Fruit fly (Drosophila melanogaster) whole organism, embryonic: Measurements from ENCODE around the gene ND-B14.5AL.

ENCODE experiments used
- ATbp ChIP-seq: fragments of 200-800 bp; sonication (Bioruptor generic); optimal IDR thresholded peaks from 2 replicates; lab custom pipeline; 2017; ENCODE audit warnings: missing biosample characterization, mild to moderate bottlenecking, missing genetic modification characterization, missing genetic modification reagents
- Adf1 ChIP-seq: fragments of 200-800 bp; sonication (Bioruptor generic); IDR thresholded peaks from 2 replicates; pipeline ENCODE4 v1.3.6; 2022; ENCODE audit warnings: missing biosample characterization, missing genetic modification characterization
- CG11696 ChIP-seq: fragments of 200-800 bp; sonication (Bioruptor generic); IDR thresholded peaks from 2 replicates; pipeline ENCODE4 v1.3.6; 2022; ENCODE audit warnings: missing biosample characterization, missing genetic modification characterization
- CG13775 ChIP-seq: fragments of 200-800 bp; sonication (Bioruptor generic); optimal IDR thresholded peaks from 3 replicates; lab custom pipeline; 2017; ENCODE audit warnings: missing biosample characterization, mild to moderate bottlenecking, missing genetic modification characterization
- CG14050 ChIP-seq: fragments of 200-800 bp; sonication (Bioruptor generic); IDR thresholded peaks from 3 replicates; pipeline ENCODE4 v1.3.6; 2022; ENCODE audit warnings: missing biosample characterization, missing genetic modification characterization
- CG18262 ChIP-seq: fragments of 200-800 bp; optimal IDR thresholded peaks from 3 replicates; lab custom pipeline; 2019; ENCODE audit warnings: missing biosample characterization, mild to moderate bottlenecking, missing genetic modification characterization, moderate library complexity
- CG18476 ChIP-seq: fragments of 200-800 bp; sonication (Bioruptor generic); optimal IDR thresholded peaks from 2 replicates; lab custom pipeline; 2016; ENCODE audit warnings: missing biosample characterization, mild to moderate bottlenecking, missing genetic modification characterization
- CG3995 ChIP-seq: fragments of 200-800 bp; sonication (Bioruptor generic); optimal IDR thresholded peaks from 3 replicates; lab custom pipeline; 2016; ENCODE audit warnings: missing biosample characterization, missing genetic modification characterization
- CG4820 ChIP-seq: fragments of 200-800 bp; sonication (Bioruptor generic); optimal IDR thresholded peaks from 3 replicates; lab custom pipeline; 2016; ENCODE audit warnings: missing biosample characterization, missing genetic modification characterization
- CG6254 ChIP-seq: fragments of 200-800 bp; sonication (Bioruptor generic); optimal IDR thresholded peaks from 3 replicates; lab custom pipeline; 2017; ENCODE audit warnings: mild to moderate bottlenecking, missing biosample characterization, missing genetic modification reagents, missing genetic modification characterization
- CG7987 ChIP-seq: fragments of 200-800 bp; sonication (Bioruptor generic); optimal IDR thresholded peaks from 2 replicates; lab custom pipeline; 2018; ENCODE audit warnings: missing biosample characterization, mild to moderate bottlenecking, missing genetic modification characterization, moderate library complexity
- CG8290 ChIP-seq, 3 experiments: fragments of 200-800 bp; sonication (Bioruptor generic); optimal IDR thresholded peaks; 2 replicates each; lab custom pipeline; 2016 to 2019; ENCODE audit warnings: missing biosample characterization in 3 of 3, missing genetic modification characterization in 3 of 3, mild to moderate bottlenecking in 2 of 3, moderate library complexity in 1 of 3
- CG8944 ChIP-seq: fragments of 200-800 bp; sonication (Bioruptor generic); optimal IDR thresholded peaks from 3 replicates; lab custom pipeline; 2016; ENCODE audit warnings: missing biosample characterization, missing genetic modification characterization
- Doc3 ChIP-seq: fragments of 200-800 bp; sonication (Bioruptor generic); IDR thresholded peaks from 3 replicates; pipeline ENCODE4 v1.3.6; 2022; ENCODE audit warnings: missing biosample characterization, missing genetic modification characterization; ENCODE audit not compliant: partially characterized antibody
- Oli ChIP-seq: fragments of 200-800 bp; sonication (Bioruptor generic); optimal IDR thresholded peaks from 2 replicates; lab custom pipeline; 2018; ENCODE audit warnings: missing biosample characterization, mild to moderate bottlenecking, missing genetic modification characterization, moderate library complexity
- Taf1 ChIP-seq: fragments of 200-800 bp; sonication (Bioruptor generic); IDR thresholded peaks from 2 replicates; pipeline ENCODE4 v1.3.6; 2022; ENCODE audit warnings: missing biosample characterization, missing genetic modification characterization
- chif ChIP-seq, 2 experiments: fragments of 200-800 bp; sonication (Bioruptor generic); optimal IDR thresholded peaks; 3 replicates each; lab custom pipeline; 2016; ENCODE audit warnings: missing biosample characterization in 2 of 2, missing genetic modification characterization in 2 of 2
- dmrt11E ChIP-seq: fragments of 200-800 bp; sonication (Bioruptor generic); optimal IDR thresholded peaks from 3 replicates; lab custom pipeline; 2018; ENCODE audit warnings: missing biosample characterization, mild to moderate bottlenecking, missing genetic modification characterization, moderate library complexity
- gem ChIP-seq: fragments of 200-800 bp; sonication (Bioruptor generic); optimal IDR thresholded peaks from 2 replicates; lab custom pipeline; 2019; ENCODE audit warnings: missing biosample characterization, mild to moderate bottlenecking, missing genetic modification characterization, moderate library complexity
- lbe ChIP-seq: fragments of 200-800 bp; sonication (Bioruptor generic); optimal IDR thresholded peaks from 2 replicates; lab custom pipeline; 2016; ENCODE audit warnings: missing biosample characterization, mild to moderate bottlenecking, missing genetic modification characterization
- mirr ChIP-seq: fragments of 200-800 bp; sonication (Bioruptor generic); optimal IDR thresholded peaks from 3 replicates; lab custom pipeline; 2018; ENCODE audit warnings: missing biosample characterization, mild to moderate bottlenecking, missing genetic modification characterization
- nerfin-2 ChIP-seq: fragments of 200-800 bp; sonication (Bioruptor generic); IDR thresholded peaks from 2 replicates; pipeline ENCODE4 v1.3.6; 2022; ENCODE audit warnings: missing biosample characterization, missing genetic modification characterization; ENCODE audit not compliant: partially characterized antibody
- nmo ChIP-seq: fragments of 200-800 bp; sonication (Bioruptor generic); optimal IDR thresholded peaks from 2 replicates; lab custom pipeline; 2018; ENCODE audit warnings: missing biosample characterization, mild to moderate bottlenecking, missing genetic modification characterization, moderate library complexity
- prd ChIP-seq, 3 experiments: fragments of >200 bp in 2 of 3; fragments of 200-800 bp in 1 of 3; sonication (Bioruptor generic) in 1 of 3; optimal IDR thresholded peaks in 2 of 3; IDR thresholded peaks in 1 of 3; 2 replicates in 2 of 3; 3 replicates in 1 of 3; pipeline versions ENCODE4 v1.3.6 to Lab custom; 2017 to 2022; ENCODE audit warnings: missing biosample characterization in 1 of 3, missing genetic modification characterization in 1 of 3
- tna ChIP-seq: fragments of 200-800 bp; sonication (Bioruptor generic); IDR thresholded peaks from 2 replicates; pipeline ENCODE4 v1.3.6; 2022; ENCODE audit warnings: missing biosample characterization, missing genetic modification characterization; ENCODE audit not compliant: partially characterized antibody
- vfl ChIP-seq: fragments of 200-800 bp; sonication (Bioruptor generic); optimal IDR thresholded peaks from 2 replicates; lab custom pipeline; 2016; ENCODE audit warnings: missing biosample characterization, missing genetic modification characterization

The ND-B14.5AL gene

dm6 chr3L:22648372-22648771 is 42.2 kb downstream of the ND-B14.5AL start, which contains the start of gene CG33770:
CG33770 (plus strand) TSS chr3L:22648672.
- no peak for TF ChIP-seq CG6254 (GFP tag; lab: Kevin White, UChicago)
- TF ChIP-seq Taf1, result no peak

- TF ChIP-seq gem (tag; lab: Kevin White, UChicago) (no peak), Oli (tag; lab: Kevin White, UChicago) (no peak), CG18262 (tag; lab: Kevin White, UChicago) (no peak), CG13775 (GFP tag; lab: Kevin White, UChicago) (no peak)
Observed at dm6 chr3L:22649096-22649495, 42.9 kb downstream of the ND-B14.5AL start, which contains the start of gene CG33771. CG33771 (plus strand) TSS chr3L:22649396.

- TF ChIP-seq mirr (GFP tag; lab: Kevin White, UChicago) (no peak), nmo (no peak), CG18476 (no peak), nerfin-2 (GFP tag; lab: Robert Waterston, UW) (no peak), lbe (GFP tag; lab: Kevin White, UChicago) (no peak), Adf1 (no peak), CG8944 (GFP tag; lab: Kevin White, UChicago) (no peak), CG11696 (GFP tag; lab: Robert Waterston, UW) (no peak), tna (GFP tag; lab: Robert Waterston, UW) (no peak), CG3995 (GFP tag; lab: Kevin White, UChicago) (no peak), prd (optimal IDR thresholded peaks at IDR 0.05; lab: Kevin White, UChicago) (no peak), prd (GFP tag; IDR thresholded peaks at IDR 0.05; lab: Robert Waterston, UW) (no peak), vfl (GFP tag; lab: Kevin White, UChicago) (no peak), ATbp (GFP tag; lab: Kevin White, UChicago) (no peak), CG14050 (no peak), CG4820 (GFP tag; lab: Kevin White, UChicago) (no peak), dmrt11E (no peak), CG8290 (GFP tag; optimal IDR thresholded peaks at IDR 0.05; lab: Kevin White, UChicago) (no peak), CG8290 (tag; optimal IDR thresholded peaks at IDR 0.05; lab: Kevin White, UChicago) (no peak), Doc3 (no peak), chif (GFP tag; optimal IDR thresholded peaks at IDR 0.05; lab: Kevin White, UChicago) (no peak), CG7987 (GFP tag; lab: Kevin White, UChicago) (no peak)
Observed at dm6 chr3L:22652425-22652824, 46.3 kb downstream of the ND-B14.5AL start, which contains the start of gene CG33772. CG33772 (minus strand) TSS chr3L:22652525.
